Worm (Caenorhabditis elegans) whole organism, midembryonic: ENCODE results near the gene F10C2.5.

Experiments used
- flt-1 ChIP-seq: fragments of 200-800 bp; sonication (Bioruptor generic); IDR thresholded peaks from 2 replicates; pipeline ENCODE4 v1.3.6; 2022; ENCODE audit warnings: missing genetic modification characterization, missing compliant biosample characterization
- klf-2 ChIP-seq: fragments of 200-800 bp; sonication (Bioruptor generic); conservative IDR thresholded peaks from 2 replicates; pipeline ENCODE4 v1.3.6; 2022; ENCODE audit warnings: missing genetic modification reagents, missing genetic modification characterization, missing compliant biosample characterization
- med-1 ChIP-seq: sonication (generic microtip); optimal IDR thresholded peaks from 2 replicates; lab custom pipeline; 2017; ENCODE audit warnings: missing genetic modification characterization, mild to moderate bottlenecking, missing compliant biosample characterization, antibody characterized with exemption, missing genetic modification reagents; ENCODE audit not compliant: insufficient read depth
- ref-1 ChIP-seq: fragments of 200-800 bp; sonication (Bioruptor generic); conservative IDR thresholded peaks from 2 replicates; pipeline ENCODE4 v1.3.6; 2022; ENCODE audit warnings: missing genetic modification reagents, missing genetic modification characterization, missing compliant biosample characterization
- tab-1 ChIP-seq: fragments of 200-800 bp; sonication (Bioruptor generic); IDR thresholded peaks from 2 replicates; pipeline ENCODE4 v1.3.6; 2022; ENCODE audit warnings: missing genetic modification characterization, missing compliant biosample characterization
- ztf-23 ChIP-seq: fragments of 200-800 bp; sonication (Bioruptor generic); IDR thresholded peaks from 2 replicates; pipeline ENCODE4 v1.3.6; 2022; ENCODE audit warnings: missing genetic modification reagents, missing genetic modification characterization, missing compliant biosample characterization

DNA sequence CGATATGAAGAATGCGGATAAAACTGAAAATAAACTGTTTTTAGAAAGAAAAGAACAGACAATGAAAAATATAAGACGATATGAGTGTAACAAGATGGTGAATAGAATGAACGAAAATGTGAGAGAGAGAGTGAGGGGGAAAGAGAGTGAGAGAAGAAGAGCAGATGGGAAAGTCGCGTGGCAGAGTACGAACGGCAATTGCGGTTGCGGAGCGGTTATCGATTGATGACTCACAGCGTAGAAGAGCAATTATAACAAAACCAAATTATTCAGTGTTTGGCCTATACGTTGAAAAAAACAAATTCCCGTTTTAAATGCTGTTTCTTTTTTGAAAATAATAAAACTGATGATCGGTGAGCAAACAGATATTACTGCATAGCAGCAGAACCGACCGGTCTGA lies 20.1 kb downstream of the F10C2.5 start, which contains the start of gene pqn-53:
- TF ChIP-seq flt-1 (GFP tag; lab: Robert Waterston, UW) (0 out of 2 replicates have a peak, but pooled peaks have one; percentile 46), med-1 (GFP tag; lab: Kevin White, UChicago) (no peak), klf-2 (no peak), ref-1 (GFP tag; lab: Robert Waterston, UW) (no peak), tab-1 (GFP tag; lab: Robert Waterston, UW) (no peak), ztf-23 (GFP tag; lab: Robert Waterston, UW) (no peak)
